Worm (Caenorhabditis elegans) whole organism, mixed stage, embryonic: ENCODE measurements around the gene K08D8.2.

Experiments used
- M03D4.4 ChIP-seq: sonication (generic microtip); optimal IDR thresholded peaks from 2 replicates; lab custom pipeline; 2017; ENCODE audit warnings: mild to moderate bottlenecking, missing genetic modification characterization, missing compliant biosample characterization
- bed-3 ChIP-seq: fragments of 200-800 bp; sonication (Bioruptor generic); optimal IDR thresholded peaks from 3 replicates; lab custom pipeline; 2018; ENCODE audit warnings: mild to moderate bottlenecking, missing genetic modification characterization, moderate library complexity, missing compliant biosample characterization
- blmp-1 ChIP-seq: fragments of 150-350 bp; optimal IDR thresholded peaks from 2 replicates; lab custom pipeline; 2014; ENCODE audit warnings: missing biosample characterization, missing genetic modification characterization
- ceh-39 ChIP-seq: fragments of 150-350 bp; optimal IDR thresholded peaks from 2 replicates; lab custom pipeline; 2014; ENCODE audit warnings: missing biosample characterization, missing genetic modification characterization
- ceh-43 ChIP-seq: fragments of 200-800 bp; sonication (Bioruptor generic); optimal IDR thresholded peaks from 2 replicates; lab custom pipeline; 2018; ENCODE audit warnings: mild to moderate bottlenecking, missing genetic modification characterization, moderate library complexity, missing compliant biosample characterization
- ceh-83 ChIP-seq: fragments of 200-800 bp; sonication (Bioruptor generic); optimal IDR thresholded peaks from 2 replicates; lab custom pipeline; 2018; ENCODE audit warnings: mild to moderate bottlenecking, missing genetic modification characterization, missing compliant biosample characterization
- ces-1 ChIP-seq: fragments of 150-350 bp; optimal IDR thresholded peaks from 2 replicates; lab custom pipeline; 2014; ENCODE audit warnings: missing biosample characterization, missing genetic modification reagents, missing genetic modification characterization
- cnd-1 ChIP-seq: fragments of 200-800 bp; sonication (Bioruptor generic); optimal IDR thresholded peaks from 2 replicates; lab custom pipeline; 2018; ENCODE audit warnings: mild to moderate bottlenecking, missing genetic modification characterization, missing compliant biosample characterization
- drap-1 ChIP-seq: fragments of 200-800 bp; sonication (Bioruptor generic); optimal IDR thresholded peaks from 3 replicates; lab custom pipeline; 2018; ENCODE audit warnings: mild to moderate bottlenecking, missing genetic modification characterization, missing compliant biosample characterization
- elt-1 ChIP-seq: sonication (generic microtip); optimal IDR thresholded peaks from 2 replicates; lab custom pipeline; 2017; ENCODE audit warnings: missing genetic modification characterization, mild to moderate bottlenecking, missing compliant biosample characterization, antibody characterized with exemption, moderate library complexity, borderline replicate concordance; ENCODE audit not compliant: insufficient read depth
- elt-3 ChIP-seq: fragments of 150-350 bp; optimal IDR thresholded peaks from 2 replicates; lab custom pipeline; 2014; ENCODE audit warnings: missing biosample characterization, missing genetic modification characterization
- flh-1 ChIP-seq: fragments of 200-800 bp; sonication (Bioruptor generic); optimal IDR thresholded peaks from 2 replicates; lab custom pipeline; 2018; ENCODE audit warnings: mild to moderate bottlenecking, missing genetic modification characterization, moderate library complexity, missing compliant biosample characterization
- ham-2 ChIP-seq: fragments of 200-800 bp; sonication (Bioruptor generic); optimal IDR thresholded peaks from 2 replicates; lab custom pipeline; 2018; ENCODE audit warnings: mild to moderate bottlenecking, missing genetic modification characterization, missing compliant biosample characterization
- hlh-1 ChIP-seq: fragments of 150-350 bp; optimal IDR thresholded peaks from 2 replicates; lab custom pipeline; 2014; ENCODE audit warnings: missing biosample characterization, missing genetic modification reagents, missing genetic modification characterization
- lin-13 ChIP-seq: fragments of 150-350 bp; optimal IDR thresholded peaks from 2 replicates; lab custom pipeline; 2014; ENCODE audit warnings: missing biosample characterization, missing genetic modification characterization
- lin-32 ChIP-seq: fragments of 200-800 bp; sonication (Bioruptor generic); optimal IDR thresholded peaks from 2 replicates; lab custom pipeline; 2018; ENCODE audit warnings: mild to moderate bottlenecking, missing genetic modification characterization, missing compliant biosample characterization
- lsy-2 ChIP-seq: fragments of 150-350 bp; optimal IDR thresholded peaks from 2 replicates; lab custom pipeline; 2014; ENCODE audit warnings: missing biosample characterization, missing genetic modification characterization
- mab-5 ChIP-seq: fragments of 150-350 bp; optimal IDR thresholded peaks from 2 replicates; lab custom pipeline; 2014; ENCODE audit warnings: missing biosample characterization, missing genetic modification characterization
- mep-1 ChIP-seq: fragments of 150-350 bp; optimal IDR thresholded peaks from 2 replicates; lab custom pipeline; 2017; ENCODE audit warnings: missing biosample characterization, missing genetic modification reagents, missing genetic modification characterization, inconsistent platforms
- mls-2 ChIP-seq: sonication (generic microtip); optimal IDR thresholded peaks from 2 replicates; lab custom pipeline; 2016; ENCODE audit warnings: mild to moderate bottlenecking, missing genetic modification characterization, moderate library complexity, missing compliant biosample characterization
- nhr-12 ChIP-seq: fragments of 150-350 bp; optimal IDR thresholded peaks from 2 replicates; lab custom pipeline; 2014; ENCODE audit warnings: missing biosample characterization, missing genetic modification characterization
- nhr-2 ChIP-seq: fragments of 150-350 bp; optimal IDR thresholded peaks from 2 replicates; lab custom pipeline; 2014; ENCODE audit warnings: missing biosample characterization, missing genetic modification characterization
- nhr-28 ChIP-seq: fragments of 150-350 bp; optimal IDR thresholded peaks from 2 replicates; lab custom pipeline; 2014; ENCODE audit warnings: missing biosample characterization, missing genetic modification characterization
- nhr-76 ChIP-seq: sonication (generic microtip); optimal IDR thresholded peaks from 2 replicates; lab custom pipeline; 2017; ENCODE audit warnings: missing biosample characterization, missing genetic modification characterization
- pha-4 ChIP-seq: fragments of 150-350 bp; optimal IDR thresholded peaks from 2 replicates; lab custom pipeline; 2018; ENCODE audit warnings: missing biosample characterization, missing genetic modification reagents, missing genetic modification characterization
- sem-2 ChIP-seq: fragments of 200-800 bp; sonication (Bioruptor generic); optimal IDR thresholded peaks from 2 replicates; lab custom pipeline; 2018; ENCODE audit warnings: mild to moderate bottlenecking, missing genetic modification characterization, missing compliant biosample characterization
- snpc-4 ChIP-seq: fragments of 150-350 bp; optimal IDR thresholded peaks from 2 replicates; lab custom pipeline; 2014; ENCODE audit warnings: missing biosample characterization, missing genetic modification characterization
- sptf-1 ChIP-seq: sonication (generic microtip); optimal IDR thresholded peaks from 2 replicates; lab custom pipeline; 2017; ENCODE audit warnings: mild to moderate bottlenecking, missing genetic modification characterization, moderate library complexity, missing compliant biosample characterization
- unc-120 ChIP-seq: sonication (generic microtip); optimal IDR thresholded peaks from 2 replicates; lab custom pipeline; 2017; ENCODE audit warnings: missing genetic modification characterization, missing compliant biosample characterization; ENCODE audit not compliant: poor library complexity, severe bottlenecking
- unc-62 ChIP-seq: fragments of 150-350 bp; optimal IDR thresholded peaks from 2 replicates; lab custom pipeline; 2014; ENCODE audit warnings: missing biosample characterization, missing genetic modification reagents, missing genetic modification characterization
- zip-8 ChIP-seq: fragments of 150-350 bp; optimal IDR thresholded peaks from 2 replicates; lab custom pipeline; 2014; ENCODE audit warnings: missing biosample characterization, missing genetic modification characterization
- ztf-11 ChIP-seq: fragments of 150-350 bp; optimal IDR thresholded peaks from 2 replicates; lab custom pipeline; 2014; ENCODE audit warnings: missing biosample characterization, missing genetic modification characterization

Gene K08D8.2

DNA sequence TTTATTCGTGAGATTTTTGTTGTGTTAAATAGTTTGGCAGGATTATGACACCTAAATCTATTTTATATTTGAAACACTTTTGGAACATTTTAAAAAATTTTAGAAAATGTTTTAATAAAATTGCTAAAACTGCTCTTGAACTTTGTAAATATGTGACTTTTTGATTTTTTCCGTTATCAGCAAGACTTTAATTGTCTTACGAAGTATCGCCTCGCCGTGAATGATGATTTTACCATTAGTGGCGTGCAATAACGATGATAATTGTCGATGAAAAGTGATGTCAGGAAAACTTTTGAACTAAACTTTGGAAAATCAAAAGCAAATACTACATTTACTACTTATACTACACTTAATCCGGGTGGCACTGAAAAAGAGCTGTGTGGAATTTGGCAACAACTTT lies 17.7 kb downstream of the K08D8.2 start:
- TF ChIP-seq pha-4 (tag; lab: Kevin White, UChicago) (no peak), elt-3 (tag; lab: Kevin White, UChicago) (no peak), lin-32 (GFP tag; lab: Kevin White, UChicago) (no peak), ces-1 (GFP tag; lab: Kevin White, UChicago) (no peak), nhr-12 (no peak), bed-3 (GFP tag; lab: Kevin White, UChicago) (no peak), ceh-43 (GFP tag; lab: Kevin White, UChicago) (no peak), nhr-2 (tag; lab: Kevin White, UChicago) (no peak), drap-1 (GFP tag; lab: Kevin White, UChicago) (no peak), mab-5 (tag; lab: Kevin White, UChicago) (no peak), ceh-83 (GFP tag; lab: Kevin White, UChicago) (no peak), cnd-1 (no peak), mep-1 (tag; lab: Kevin White, UChicago) (no peak)

DNA sequence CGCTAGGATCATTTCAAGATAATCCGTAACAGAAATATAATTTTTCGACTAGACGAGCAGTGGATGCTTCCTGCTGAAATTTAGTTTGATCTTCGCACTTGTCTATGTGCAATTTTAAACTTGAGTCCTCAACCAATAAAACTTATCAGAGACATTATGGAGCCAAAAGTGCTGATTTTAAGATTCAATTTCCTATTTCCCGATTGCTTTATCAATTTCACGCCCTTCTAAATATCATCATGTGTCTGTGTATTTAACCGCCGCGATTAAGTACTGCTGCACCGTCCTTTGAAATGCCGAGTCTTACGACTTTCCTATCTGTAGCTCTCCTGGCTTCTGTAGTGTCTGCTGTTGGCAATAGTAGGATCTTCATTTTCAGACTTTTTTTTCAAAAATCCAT lies 18.2 kb downstream of the K08D8.2 start, which contains the start of gene C32H11.4:
C32H11.4 (plus strand) TSS at position 238 of the 400 bp plus-strand sequence.
- no peak for TF ChIP-seq drap-1 (GFP tag; lab: Kevin White, UChicago)
- no peak for TF ChIP-seq elt-1 (tag; lab: Kevin White, UChicago)
- TF ChIP-seq nhr-2 (tag; lab: Kevin White, UChicago), result no peak

DNA sequence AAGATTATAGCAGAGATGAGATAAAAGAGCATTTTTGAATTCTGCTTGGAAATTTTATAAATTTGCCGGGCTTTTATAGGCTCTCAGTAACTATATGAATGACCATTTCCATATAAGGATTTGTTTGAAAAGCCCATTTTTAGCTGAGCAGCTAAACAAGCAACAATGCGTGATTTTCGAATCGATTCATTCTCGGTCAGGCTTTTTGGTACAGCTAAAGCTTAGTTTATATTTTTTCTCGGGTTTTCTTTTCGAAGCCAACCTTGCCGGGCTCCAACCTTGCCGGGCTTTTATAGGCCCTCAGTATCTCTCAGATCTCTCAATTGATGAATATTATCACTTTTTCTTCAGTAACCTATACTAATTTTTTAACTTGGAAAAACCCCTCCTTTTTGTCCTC lies 21.5 kb downstream of the K08D8.2 start, which contains the start of gene srlf-4:
srlf-4 (minus strand) TSS at position 101 of the 400 bp plus-strand sequence.
- TF ChIP-seq ceh-43 (GFP tag; lab: Kevin White, UChicago), result no peak
- no peak for TF ChIP-seq sem-2 (GFP tag; lab: Kevin White, UChicago)
- TF ChIP-seq unc-120 (tag; lab: Kevin White, UChicago), result peak; percentile 13

DNA sequence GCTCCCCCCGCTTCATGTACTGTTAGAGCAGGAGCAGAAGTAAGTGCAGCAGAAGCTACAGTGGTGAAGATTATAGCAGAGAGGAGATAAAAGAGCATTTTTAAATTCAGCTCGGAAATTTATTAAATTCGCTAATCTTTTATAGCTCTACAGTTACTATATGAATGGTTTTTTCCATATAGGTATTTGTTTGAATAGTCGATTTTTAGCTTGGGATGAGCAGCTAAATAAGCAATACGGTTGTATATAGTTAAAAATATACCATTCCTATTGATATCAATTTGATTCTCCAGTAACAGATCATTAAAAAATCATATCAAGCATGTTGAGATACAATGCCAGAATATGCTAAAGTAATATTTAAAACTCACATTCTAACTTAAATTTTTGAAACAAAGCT lies 23.8 kb downstream of the K08D8.2 start, which contains the start of gene srlf-5:
srlf-5 (minus strand) TSS at position 101 of the 400 bp plus-strand sequence.
- no peak for TF ChIP-seq flh-1 (GFP tag; lab: Kevin White, UChicago)
- TF ChIP-seq M03D4.4 (tag; lab: Kevin White, UChicago), result no peak
- TF ChIP-seq lsy-2 (tag; lab: Kevin White, UChicago), result no peak
- no peak for TF ChIP-seq elt-3 (tag; lab: Kevin White, UChicago)
- TF ChIP-seq ces-1 (GFP tag; lab: Kevin White, UChicago), result no peak
- TF ChIP-seq pha-4 (tag; lab: Kevin White, UChicago), result no peak
- no peak for TF ChIP-seq blmp-1 (tag; lab: Kevin White, UChicago)
- no peak for TF ChIP-seq lin-32 (GFP tag; lab: Kevin White, UChicago)
- TF ChIP-seq sptf-1, result no peak
- no peak for TF ChIP-seq ztf-11
- TF ChIP-seq mab-5 (tag; lab: Kevin White, UChicago), result no peak
- no peak for TF ChIP-seq nhr-28
- TF ChIP-seq lin-13, result no peak

DNA sequence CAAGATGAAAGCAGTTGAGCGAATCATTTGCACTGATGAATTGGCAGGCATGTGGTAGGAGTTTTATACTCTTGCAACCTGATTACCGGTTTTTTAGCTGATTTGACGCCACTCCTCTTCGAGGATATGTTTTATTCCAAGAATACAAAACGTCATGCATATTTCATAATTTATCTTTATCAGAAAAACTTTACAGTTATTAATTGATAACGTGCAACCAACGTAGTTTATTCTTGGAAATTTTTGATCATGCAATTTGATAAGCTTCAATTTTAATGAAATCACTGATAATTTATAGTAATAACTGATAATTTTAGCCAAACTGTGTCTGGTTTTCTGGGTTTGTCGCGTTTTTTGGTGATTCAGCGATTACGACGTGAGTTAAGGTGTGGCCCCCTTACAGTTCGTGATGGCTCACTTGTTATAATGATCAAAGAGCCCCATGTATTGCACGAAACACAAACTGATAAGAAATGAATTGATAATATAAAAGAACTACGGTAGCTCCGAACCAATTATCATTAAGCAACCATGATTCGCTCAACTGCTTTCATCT lies 33.4 kb downstream of the K08D8.2 start, which contains the start of the genes cld-1 and dod-21:
cld-1 (minus strand) TSS at position 51 of the 556 bp plus-strand sequence.
dod-21 (plus strand) TSS at position 518 of the 556 bp plus-strand sequence.
- no peak for TF ChIP-seq ceh-43 (GFP tag; lab: Kevin White, UChicago)
- TF ChIP-seq sem-2 (GFP tag; lab: Kevin White, UChicago), result no peak
- TF ChIP-seq pha-4 (tag; lab: Kevin White, UChicago), result no peak
- no peak for TF ChIP-seq mep-1 (tag; lab: Kevin White, UChicago)
- no peak for TF ChIP-seq cnd-1
- TF ChIP-seq ham-2 (GFP tag; lab: Kevin White, UChicago), result no peak
- no peak for TF ChIP-seq ces-1 (GFP tag; lab: Kevin White, UChicago)
- TF ChIP-seq nhr-76, result no peak
- no peak for TF ChIP-seq nhr-2 (tag; lab: Kevin White, UChicago)
- no peak for TF ChIP-seq blmp-1 (tag; lab: Kevin White, UChicago)
- TF ChIP-seq zip-8, result no peak
- TF ChIP-seq mls-2 (tag; lab: Kevin White, UChicago), result no peak

DNA sequence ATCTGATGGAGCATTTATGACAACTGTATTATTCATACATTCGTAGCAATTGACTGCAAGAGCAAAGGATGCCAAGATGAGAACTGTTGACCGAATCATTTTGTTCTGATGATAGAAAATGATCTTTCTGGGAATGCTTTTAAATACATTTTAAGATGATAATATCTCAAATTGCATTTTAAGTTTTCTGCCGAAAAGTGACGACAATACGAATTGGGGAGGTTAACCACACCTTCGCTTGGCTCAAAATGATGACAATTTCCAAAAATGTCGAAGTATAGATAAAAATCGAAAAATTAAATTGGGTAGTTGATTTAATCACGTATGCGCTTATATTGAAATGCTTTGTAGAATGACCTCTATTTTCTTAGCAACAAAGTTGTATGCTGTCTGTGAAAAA lies 38.4 kb downstream of the K08D8.2 start, which contains the start of gene dod-24:
dod-24 (minus strand) TSS at position 101 of the 400 bp plus-strand sequence.
- TF ChIP-seq hlh-1 (tag; lab: Kevin White, UChicago) (no peak), unc-62 (GFP tag; lab: Kevin White, UChicago) (no peak), M03D4.4 (tag; lab: Kevin White, UChicago) (no peak), sptf-1 (no peak), mep-1 (tag; lab: Kevin White, UChicago) (no peak), ceh-39 (tag; lab: Kevin White, UChicago) (no peak), mab-5 (tag; lab: Kevin White, UChicago) (no peak), pha-4 (tag; lab: Kevin White, UChicago) (no peak), drap-1 (GFP tag; lab: Kevin White, UChicago) (no peak), ceh-43 (GFP tag; lab: Kevin White, UChicago) (no peak), unc-120 (tag; lab: Kevin White, UChicago) (no peak), ceh-83 (GFP tag; lab: Kevin White, UChicago) (no peak), snpc-4 (tag; lab: Kevin White, UChicago) (no peak), flh-1 (GFP tag; lab: Kevin White, UChicago) (no peak)
